Worm (Caenorhabditis elegans) whole organism, L3 larva: ENCODE measurements around the gene str-220.

Experiments
- pqm-1 ChIP-seq: fragments of 150-350 bp; optimal IDR thresholded peaks from 2 replicates; lab custom pipeline; 2017; ENCODE audit warnings: missing biosample characterization, missing genetic modification characterization, inconsistent platforms
- skn-1 ChIP-seq: fragments of 150-350 bp; optimal IDR thresholded peaks from 2 replicates; lab custom pipeline; 2014; ENCODE audit warnings: missing biosample characterization, missing genetic modification characterization
- ztf-11 ChIP-seq: fragments of 150-350 bp; optimal IDR thresholded peaks from 2 replicates; lab custom pipeline; 2014; ENCODE audit warnings: missing biosample characterization, missing genetic modification characterization

- TF ChIP-seq pqm-1 (no peak), ztf-11 (no peak), skn-1 (tag; lab: Kevin White, UChicago) (no peak)
Observed at ce11 chrIV:7171222-7171621, at the start of gene str-220.
